Fruit fly (Drosophila melanogaster) whole organism, embryonic: Measurements from ENCODE around the gene CG32243.
A peak's percentile ranks its signal among the peaks of the same experiment; 100 is the strongest.

ENCODE experiments used
- Antp ChIP-seq: fragments of 200-800 bp; sonication (Bioruptor generic); optimal IDR thresholded peaks from 3 replicates; lab custom pipeline; 2016; ENCODE audit warnings: missing biosample characterization, missing genetic modification characterization
- BEAF-32 ChIP-seq: fragments of 200-800 bp; sonication (Bioruptor generic); optimal IDR thresholded peaks from 3 replicates; lab custom pipeline; 2017; ENCODE audit warnings: missing biosample characterization, missing genetic modification characterization, mild to moderate bottlenecking, moderate library complexity, missing genetic modification reagents
- Bteb2 ChIP-seq: fragments of 200-800 bp; sonication (Bioruptor generic); optimal IDR thresholded peaks from 2 replicates; lab custom pipeline; 2016; ENCODE audit warnings: missing biosample characterization, missing genetic modification characterization
- CG10431 ChIP-seq: fragments of 200-800 bp; sonication (Bioruptor generic); optimal IDR thresholded peaks from 3 replicates; lab custom pipeline; 2018; ENCODE audit warnings: missing biosample characterization, mild to moderate bottlenecking, missing genetic modification characterization
- CG11085 ChIP-seq: fragments of 200-800 bp; sonication (Bioruptor generic); IDR thresholded peaks from 2 replicates; pipeline ENCODE4 v1.3.6; 2022; ENCODE audit warnings: missing biosample characterization, missing genetic modification characterization
- CG11093 ChIP-seq: fragments of 200-800 bp; sonication (Bioruptor generic); IDR thresholded peaks from 3 replicates; pipeline ENCODE4 v1.3.6; 2022; ENCODE audit warnings: missing biosample characterization, missing genetic modification characterization
- CG11560 ChIP-seq: fragments of 200-800 bp; sonication (Bioruptor generic); IDR thresholded peaks from 3 replicates; pipeline ENCODE4 v1.3.6; 2022; ENCODE audit warnings: missing biosample characterization, missing genetic modification characterization
- CG12942 ChIP-seq: fragments of 200-800 bp; sonication (Bioruptor generic); optimal IDR thresholded peaks from 3 replicates; lab custom pipeline; 2016; ENCODE audit warnings: missing biosample characterization, missing genetic modification characterization
- CG16813 ChIP-seq: fragments of 200-800 bp; sonication (Bioruptor generic); IDR thresholded peaks from 3 replicates; pipeline ENCODE4 v1.3.6; 2022; ENCODE audit warnings: missing biosample characterization, missing genetic modification characterization; ENCODE audit not compliant: partially characterized antibody
- CG18599 ChIP-seq: fragments of 200-800 bp; sonication (Bioruptor generic); optimal IDR thresholded peaks from 3 replicates; lab custom pipeline; 2017; ENCODE audit warnings: missing biosample characterization, missing genetic modification characterization, mild to moderate bottlenecking, moderate library complexity, missing genetic modification reagents
- CG2712 ChIP-seq: fragments of 200-800 bp; optimal IDR thresholded peaks from 3 replicates; lab custom pipeline; 2019; ENCODE audit warnings: missing biosample characterization, mild to moderate bottlenecking, missing genetic modification characterization, moderate library complexity
- CG3065 ChIP-seq: fragments of 200-800 bp; sonication (Bioruptor generic); optimal IDR thresholded peaks from 2 replicates; lab custom pipeline; 2016; ENCODE audit warnings: missing biosample characterization, missing genetic modification characterization
- CG31224 ChIP-seq: fragments of 200-800 bp; sonication (Bioruptor generic); IDR thresholded peaks from 2 replicates; pipeline ENCODE4 v1.3.6; 2022; ENCODE audit warnings: missing biosample characterization, missing genetic modification characterization
- CG3281 ChIP-seq: fragments of 200-800 bp; sonication (Bioruptor generic); optimal IDR thresholded peaks from 3 replicates; lab custom pipeline; 2017; ENCODE audit warnings: missing biosample characterization, mild to moderate bottlenecking, missing genetic modification characterization
- CG6272 ChIP-seq: fragments of 200-800 bp; sonication (Bioruptor generic); IDR thresholded peaks from 2 replicates; pipeline ENCODE4 v1.3.6; 2022; ENCODE audit warnings: missing biosample characterization, missing genetic modification characterization
- CG6791 ChIP-seq: fragments of 200-800 bp; sonication (Bioruptor generic); IDR thresholded peaks from 3 replicates; pipeline ENCODE4 v1.3.6; 2022; ENCODE audit warnings: missing biosample characterization, missing genetic modification characterization; ENCODE audit not compliant: partially characterized antibody
- CG7556 ChIP-seq: fragments of 200-800 bp; sonication (Bioruptor generic); optimal IDR thresholded peaks from 2 replicates; lab custom pipeline; 2017; ENCODE audit warnings: missing biosample characterization, mild to moderate bottlenecking, missing genetic modification characterization
- CG7786 ChIP-seq: fragments of 200-800 bp; sonication (Bioruptor generic); optimal IDR thresholded peaks from 2 replicates; lab custom pipeline; 2016; ENCODE audit warnings: missing biosample characterization, missing genetic modification characterization
- CG7928 ChIP-seq: fragments of 200-800 bp; sonication (Bioruptor generic); optimal IDR thresholded peaks from 2 replicates; lab custom pipeline; 2017; ENCODE audit warnings: missing biosample characterization, mild to moderate bottlenecking, missing genetic modification characterization
- CG7987 ChIP-seq: fragments of 200-800 bp; sonication (Bioruptor generic); optimal IDR thresholded peaks from 2 replicates; lab custom pipeline; 2018; ENCODE audit warnings: missing biosample characterization, mild to moderate bottlenecking, missing genetic modification characterization, moderate library complexity
- CG9727 ChIP-seq: fragments of 200-800 bp; sonication (Bioruptor generic); optimal IDR thresholded peaks from 3 replicates; lab custom pipeline; 2017; ENCODE audit warnings: missing biosample characterization, mild to moderate bottlenecking, missing genetic modification characterization
- CrebB ChIP-seq: fragments of 200-800 bp; sonication (Bioruptor generic); optimal IDR thresholded peaks from 3 replicates; lab custom pipeline; 2018; ENCODE audit warnings: missing biosample characterization, mild to moderate bottlenecking, missing genetic modification characterization
- D19B ChIP-seq: fragments of 200-800 bp; sonication (Bioruptor generic); optimal IDR thresholded peaks from 2 replicates; lab custom pipeline; 2017; ENCODE audit warnings: missing biosample characterization, mild to moderate bottlenecking, missing genetic modification characterization
- Deaf1 ChIP-seq: fragments of 200-800 bp; optimal IDR thresholded peaks from 3 replicates; lab custom pipeline; 2019; ENCODE audit warnings: missing biosample characterization, mild to moderate bottlenecking, missing genetic modification characterization, moderate library complexity
- Dref ChIP-seq: fragments of 200-800 bp; sonication (Bioruptor generic); IDR thresholded peaks from 2 replicates; pipeline ENCODE4 v1.3.6; 2022; ENCODE audit warnings: missing biosample characterization, missing genetic modification characterization
- E2f1 ChIP-seq: fragments of 200-800 bp; sonication (Bioruptor generic); IDR thresholded peaks from 2 replicates; pipeline ENCODE4 v1.3.6; 2022; ENCODE audit warnings: missing biosample characterization, missing genetic modification characterization
- Fer1 ChIP-seq: fragments of 200-800 bp; sonication (Bioruptor generic); optimal IDR thresholded peaks from 2 replicates; lab custom pipeline; 2017; ENCODE audit warnings: missing biosample characterization, mild to moderate bottlenecking, missing genetic modification characterization
- Lpt ChIP-seq: fragments of >200 bp; optimal IDR thresholded peaks from 2 replicates; lab custom pipeline; 2018; ENCODE audit warnings: missing biosample characterization, missing genetic modification characterization
- Mad ChIP-seq: fragments of 200-800 bp; sonication (Bioruptor generic); optimal IDR thresholded peaks from 2 replicates; lab custom pipeline; 2016; ENCODE audit warnings: missing biosample characterization, missing genetic modification characterization
- Meics ChIP-seq: fragments of 200-800 bp; sonication (Bioruptor generic); optimal IDR thresholded peaks from 2 replicates; lab custom pipeline; 2017; ENCODE audit warnings: missing biosample characterization, mild to moderate bottlenecking, missing genetic modification characterization
- Rx ChIP-seq: fragments of 200-800 bp; sonication (Bioruptor generic); IDR thresholded peaks from 2 replicates; pipeline ENCODE4 v1.3.6; 2022; ENCODE audit warnings: missing biosample characterization, missing genetic modification characterization
- Ssrp ChIP-seq: fragments of 200-800 bp; sonication (Bioruptor generic); optimal IDR thresholded peaks from 2 replicates; lab custom pipeline; 2018; ENCODE audit warnings: missing biosample characterization, mild to moderate bottlenecking, missing genetic modification characterization, moderate library complexity
- az2 ChIP-seq: fragments of 200-800 bp; sonication (Bioruptor generic); optimal IDR thresholded peaks from 3 replicates; lab custom pipeline; 2016; ENCODE audit warnings: missing biosample characterization, missing genetic modification characterization
- caup ChIP-seq: fragments of 200-800 bp; sonication (Bioruptor generic); optimal IDR thresholded peaks from 3 replicates; lab custom pipeline; 2017; ENCODE audit warnings: missing biosample characterization, mild to moderate bottlenecking, missing genetic modification characterization, moderate library complexity; ENCODE audit not compliant: severe bottlenecking
- gcm ChIP-seq: fragments of 200-800 bp; sonication (Bioruptor generic); optimal IDR thresholded peaks from 2 replicates; lab custom pipeline; 2019; ENCODE audit warnings: missing biosample characterization, mild to moderate bottlenecking, missing genetic modification characterization, moderate library complexity
- gem ChIP-seq: fragments of 200-800 bp; sonication (Bioruptor generic); optimal IDR thresholded peaks from 2 replicates; lab custom pipeline; 2019; ENCODE audit warnings: missing biosample characterization, mild to moderate bottlenecking, missing genetic modification characterization, moderate library complexity
- jumu ChIP-seq: fragments of 200-800 bp; sonication (Bioruptor generic); optimal IDR thresholded peaks from 3 replicates; lab custom pipeline; 2016; ENCODE audit warnings: missing biosample characterization, missing genetic modification characterization
- lilli ChIP-seq: fragments of 200-800 bp; sonication (Bioruptor generic); optimal IDR thresholded peaks from 3 replicates; lab custom pipeline; 2016; ENCODE audit warnings: missing biosample characterization, missing genetic modification characterization
- lmd ChIP-seq: fragments of 200-800 bp; sonication (Bioruptor generic); IDR thresholded peaks from 2 replicates; pipeline ENCODE4 v1.3.6; 2022; ENCODE audit warnings: missing biosample characterization, missing genetic modification characterization
- lola ChIP-seq, 3 experiments: fragments of >200 bp in 2 of 3; fragments of 200-800 bp in 1 of 3; sonication (Bioruptor generic) in 1 of 3; optimal IDR thresholded peaks; 2 replicates each; lab custom pipeline; 2017 to 2019; ENCODE audit warnings: missing biosample characterization in 3 of 3, missing genetic modification characterization in 3 of 3, mild to moderate bottlenecking in 1 of 3, moderate library complexity in 1 of 3
- maf-S ChIP-seq: fragments of 200-800 bp; sonication (Bioruptor generic); optimal IDR thresholded peaks from 2 replicates; lab custom pipeline; 2016; ENCODE audit warnings: missing biosample characterization, missing genetic modification characterization
- oc ChIP-seq: fragments of 200-800 bp; sonication (Bioruptor generic); optimal IDR thresholded peaks from 2 replicates; lab custom pipeline; 2018; ENCODE audit warnings: missing biosample characterization, mild to moderate bottlenecking, missing genetic modification characterization, moderate library complexity
- odd ChIP-seq: fragments of 200-800 bp; sonication (Bioruptor generic); optimal IDR thresholded peaks from 2 replicates; lab custom pipeline; 2017; ENCODE audit warnings: missing biosample characterization, mild to moderate bottlenecking, missing genetic modification characterization
- schlank ChIP-seq: fragments of 200-800 bp; sonication (Bioruptor generic); optimal IDR thresholded peaks from 2 replicates; lab custom pipeline; 2018; ENCODE audit warnings: missing biosample characterization, mild to moderate bottlenecking, missing genetic modification characterization
- scrt ChIP-seq: fragments of 200-800 bp; sonication (Bioruptor generic); optimal IDR thresholded peaks from 2 replicates; lab custom pipeline; 2018; ENCODE audit warnings: missing biosample characterization, mild to moderate bottlenecking, missing genetic modification characterization, moderate library complexity
- sens ChIP-seq: fragments of 200-800 bp; sonication (Bioruptor generic); peaks from one replicate; lab custom pipeline; 2016; ENCODE audit warnings: missing biosample characterization, missing genetic modification characterization
- tll ChIP-seq, 2 experiments: fragments of 200-800 bp in 1 of 2; fragments of >200 bp in 1 of 2; sonication (Bioruptor generic) in 1 of 2; optimal IDR thresholded peaks; 2 replicates each; lab custom pipeline; 2017 to 2019; ENCODE audit warnings: missing biosample characterization in 2 of 2, missing genetic modification characterization in 2 of 2, mild to moderate bottlenecking in 1 of 2, moderate library complexity in 1 of 2
- toy ChIP-seq: fragments of 200-800 bp; sonication (Bioruptor generic); IDR thresholded peaks from 2 replicates; pipeline ENCODE4 v1.3.6; 2022; ENCODE audit warnings: missing biosample characterization, missing genetic modification characterization

Gene CG32243

DNA sequence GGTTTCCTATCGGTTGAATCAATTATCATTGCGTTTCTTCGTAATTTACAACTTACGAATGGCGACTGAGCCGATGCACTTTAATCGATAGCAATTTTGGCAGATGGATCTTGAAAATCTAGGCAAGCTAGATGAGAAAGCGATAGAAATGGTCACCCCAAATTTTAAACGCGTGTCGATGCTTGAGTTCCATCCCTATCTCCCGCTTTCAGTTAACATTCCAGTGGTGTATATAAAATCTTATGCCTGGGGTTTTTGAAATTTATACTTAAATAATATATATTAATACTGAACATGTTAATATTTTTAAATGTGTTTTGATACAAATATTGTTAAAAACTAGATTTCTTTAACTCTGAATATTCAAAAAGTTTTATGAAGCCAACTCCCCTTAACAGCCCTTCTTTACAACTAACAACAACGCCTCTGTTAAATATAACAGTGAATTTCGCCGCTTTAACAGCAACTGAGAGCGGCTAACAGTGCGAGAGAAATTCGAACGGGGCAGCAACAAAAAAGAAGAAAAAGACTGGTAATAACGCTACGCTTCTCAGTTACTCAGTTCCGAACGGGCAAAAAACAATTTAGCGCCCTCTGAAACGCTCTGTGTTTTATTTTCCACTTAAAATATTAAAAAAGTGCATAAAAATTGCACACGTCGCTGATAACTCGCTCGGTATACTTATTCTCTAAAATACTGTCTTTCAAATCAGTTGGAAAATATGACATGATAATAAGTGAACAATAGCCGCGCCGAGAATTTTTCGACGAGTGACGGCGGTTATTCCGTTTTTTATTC, 728 bp upstream of the CG32243 start, which contains the start of gene CG11357 (continued):
- TF ChIP-seq CG2712 (tag; lab: Kevin White, UChicago) (peak; percentile 99), CG11085 (GFP tag; lab: Robert Waterston, UW) (peak; percentile 98), gcm (GFP tag; lab: Kevin White, UChicago) (peak; percentile 99), CG7556 (peak; percentile 99), CG10431 (GFP tag; lab: Kevin White, UChicago) (peak; percentile 96), BEAF-32 (GFP tag; lab: Kevin White, UChicago) (peak; percentile 81), Meics (GFP tag; lab: Kevin White, UChicago) (peak; percentile 98), Fer1 (peak; percentile 99), lilli (peak; percentile 95), CG7786 (GFP tag; lab: Kevin White, UChicago) (peak; percentile 79), oc (tag; lab: Kevin White, UChicago) (peak; percentile 99), CG11093 (GFP tag; lab: Robert Waterston, UW) (peak; percentile 98), CG7987 (GFP tag; lab: Kevin White, UChicago) (peak; percentile 96), Deaf1 (tag; lab: Kevin White, UChicago) (peak; percentile 89), Rx (GFP tag; lab: Robert Waterston, UW) (peak; percentile 96), CG6791 (peak; percentile 87), CG9727 (GFP tag; lab: Kevin White, UChicago) (peak; percentile 99), CG31224 (GFP tag; lab: Robert Waterston, UW) (peak; percentile 97), az2 (GFP tag; lab: Kevin White, UChicago) (peak; percentile 97), Antp (GFP tag; lab: Kevin White, UChicago) (peak; percentile 74), CG16813 (peak; percentile 72), sens (peak; percentile 97), lmd (peak; percentile 99), Dref (GFP tag; lab: Robert Waterston, UW) (peak; percentile 69), CG12942 (peak; percentile 97), jumu (GFP tag; lab: Kevin White, UChicago) (peak; percentile 66), CG6272 (GFP tag; lab: Robert Waterston, UW) (peak; percentile 99), caup (GFP tag; lab: Kevin White, UChicago) (peak; percentile 98), gem (tag; lab: Kevin White, UChicago) (peak; percentile 100), CG3065 (GFP tag; lab: Kevin White, UChicago) (peak; percentile 89), toy (GFP tag; lab: Robert Waterston, UW) (peak; percentile 97), lola (GFP tag; optimal IDR thresholded peaks at IDR 0.05; lab: Kevin White, UChicago) (peak in 1 of 3 experiments; percentile 98), scrt (GFP tag; lab: Kevin White, UChicago) (peak; percentile 96), CG3281 (peak; percentile 98), Ssrp (tag; lab: Kevin White, UChicago) (peak; percentile 98), CG11560 (tag; lab: Robert Waterston, UW) (peak; percentile 93), schlank (peak; percentile 91), Mad (GFP tag; lab: Kevin White, UChicago) (peak; percentile 93), Bteb2 (GFP tag; lab: Kevin White, UChicago) (peak; percentile 91), CG18599 (peak; percentile 99), CG7928 (peak; percentile 81), tll (GFP tag; optimal IDR thresholded peaks at IDR 0.05; lab: Kevin White, UChicago) (peak in 1 of 2 experiments; percentile 44), D19B (GFP tag; lab: Kevin White, UChicago) (peak; percentile 93), Lpt (GFP tag; lab: Kevin White, UChicago) (no peak), odd (GFP tag; lab: Kevin White, UChicago) (peak; percentile 98), maf-S (peak; percentile 66), CrebB (tag; lab: Kevin White, UChicago) (peak; percentile 98), E2f1 (GFP tag; lab: Robert Waterston, UW) (peak; percentile 99)
